Worm (Caenorhabditis elegans) whole organism, young adult: ENCODE data around the gene F31D5.2.
A peak's percentile ranks its signal among the peaks of the same experiment; 100 is the strongest.

Experiments used
- F10E7.11 ChIP-seq: sonication (generic microtip); optimal IDR thresholded peaks from 2 replicates; lab custom pipeline; 2017; ENCODE audit warnings: mild to moderate bottlenecking, missing genetic modification characterization, moderate library complexity, missing compliant biosample characterization
- F33H1.4 ChIP-seq: fragments of 200-800 bp; sonication (Bioruptor generic); IDR thresholded peaks from 2 replicates; pipeline ENCODE4 v1.3.6; 2022; ENCODE audit warnings: missing genetic modification reagents, missing genetic modification characterization, missing compliant biosample characterization
- F37B4.10 ChIP-seq: fragments of 200-800 bp; sonication (Bioruptor generic); IDR thresholded peaks from 2 replicates; pipeline ENCODE4 v1.3.6; 2022; ENCODE audit warnings: missing genetic modification characterization, missing compliant biosample characterization
- F49E8.2 ChIP-seq: sonication (generic microtip); optimal IDR thresholded peaks from 3 replicates; lab custom pipeline; 2017; ENCODE audit warnings: missing genetic modification characterization, mild to moderate bottlenecking, missing compliant biosample characterization, antibody characterized with exemption, moderate library complexity; ENCODE audit not compliant: insufficient read depth
- F55B11.4 ChIP-seq: sonication (generic microtip); optimal IDR thresholded peaks from 2 replicates; lab custom pipeline; 2016; ENCODE audit warnings: missing compliant biosample characterization, missing genetic modification characterization, borderline replicate concordance; ENCODE audit not compliant: insufficient read depth
- F57A8.1 ChIP-seq: fragments of 200-800 bp; sonication (Bioruptor generic); optimal IDR thresholded peaks from 2 replicates; lab custom pipeline; 2018; ENCODE audit warnings: mild to moderate bottlenecking, missing genetic modification characterization, moderate library complexity, missing compliant biosample characterization
- T26A5.8 ChIP-seq: sonication (generic microtip); optimal IDR thresholded peaks from 2 replicates; lab custom pipeline; 2016; ENCODE audit warnings: missing genetic modification characterization, missing compliant biosample characterization
- Y56A3A.18 ChIP-seq: fragments of 200-800 bp; sonication (Bioruptor generic); IDR thresholded peaks from 2 replicates; pipeline ENCODE4 v1.3.6; 2022; ENCODE audit warnings: missing genetic modification reagents, missing genetic modification characterization, missing compliant biosample characterization
- Y67H2A.10 ChIP-seq: fragments of 200-800 bp; sonication (Bioruptor generic); conservative IDR thresholded peaks from 2 replicates; pipeline ENCODE4 v1.3.6; 2022; ENCODE audit warnings: missing genetic modification reagents, missing genetic modification characterization, missing compliant biosample characterization
- ZK185.1 ChIP-seq: sonication (generic microtip); optimal IDR thresholded peaks from 2 replicates; lab custom pipeline; 2016; ENCODE audit warnings: mild to moderate bottlenecking, missing genetic modification characterization, missing compliant biosample characterization; ENCODE audit not compliant: poor library complexity, severe bottlenecking
- ama-1 ChIP-seq, 3 experiments: fragments of 150-350 bp in 1 of 3; sonication (generic microtip) in 2 of 3; optimal IDR thresholded peaks; 2 replicates each; lab custom pipeline; 2014 to 2018; ENCODE audit warnings: missing biosample characterization in 2 of 3, missing genetic modification characterization in 2 of 3, missing genetic modification reagents in 2 of 3
- bed-2 ChIP-seq: fragments of 200-800 bp; sonication (Bioruptor generic); IDR thresholded peaks from 2 replicates; pipeline ENCODE4 v1.3.6; 2022; ENCODE audit warnings: missing genetic modification reagents, missing genetic modification characterization, missing compliant biosample characterization
- ceh-100 ChIP-seq: fragments of 200-800 bp; sonication (Bioruptor generic); IDR thresholded peaks from 2 replicates; pipeline ENCODE4 v1.3.6; 2022; ENCODE audit warnings: missing genetic modification reagents, missing genetic modification characterization, missing compliant biosample characterization
- ceh-58 ChIP-seq: fragments of 200-800 bp; sonication (Bioruptor generic); IDR thresholded peaks from 2 replicates; pipeline ENCODE4 v1.3.6; 2022; ENCODE audit warnings: missing genetic modification characterization, missing compliant biosample characterization
- chd-7 ChIP-seq: sonication (generic microtip); optimal IDR thresholded peaks from 2 replicates; lab custom pipeline; 2016; ENCODE audit warnings: mild to moderate bottlenecking, missing genetic modification characterization, moderate library complexity, missing compliant biosample characterization
- dox-1 ChIP-seq: fragments of 200-800 bp; sonication (Bioruptor generic); IDR thresholded peaks from 2 replicates; pipeline ENCODE4 v1.3.6; 2022; ENCODE audit warnings: missing genetic modification reagents, missing genetic modification characterization, missing compliant biosample characterization
- efl-1 ChIP-seq: fragments of 150-350 bp; optimal IDR thresholded peaks from 2 replicates; lab custom pipeline; 2014; ENCODE audit warnings: missing biosample characterization, missing genetic modification reagents, missing genetic modification characterization
- lag-1 ChIP-seq: fragments of 200-800 bp; sonication (Bioruptor generic); IDR thresholded peaks from 2 replicates; pipeline ENCODE4 v1.3.6; 2022; ENCODE audit warnings: missing genetic modification reagents, missing genetic modification characterization, missing compliant biosample characterization
- lsl-1 ChIP-seq: fragments of 200-800 bp; sonication (Bioruptor generic); optimal IDR thresholded peaks from 2 replicates; lab custom pipeline; 2018; ENCODE audit warnings: mild to moderate bottlenecking, missing genetic modification characterization, moderate library complexity, missing compliant biosample characterization
- madf-6 ChIP-seq: fragments of 200-800 bp; sonication (Bioruptor generic); IDR thresholded peaks from 2 replicates; pipeline ENCODE4 v1.3.6; 2022; ENCODE audit warnings: missing genetic modification reagents, missing genetic modification characterization, missing compliant biosample characterization
- mcd-1 ChIP-seq: fragments of 200-800 bp; sonication (Bioruptor generic); IDR thresholded peaks from 2 replicates; pipeline ENCODE4 v1.3.6; 2022; ENCODE audit warnings: missing genetic modification reagents, missing genetic modification characterization, missing compliant biosample characterization
- nhr-27 ChIP-seq: fragments of 200-800 bp; sonication (Bioruptor generic); optimal IDR thresholded peaks from 2 replicates; lab custom pipeline; 2018; ENCODE audit warnings: mild to moderate bottlenecking, missing genetic modification characterization, moderate library complexity, missing compliant biosample characterization
- nhr-80 ChIP-seq: sonication (generic microtip); optimal IDR thresholded peaks from 2 replicates; lab custom pipeline; 2016; ENCODE audit warnings: missing genetic modification characterization, missing compliant biosample characterization
- pha-4 ChIP-seq: fragments of 150-350 bp; sonication (generic microtip); optimal IDR thresholded peaks from 2 replicates; lab custom pipeline; 2014; ENCODE audit warnings: missing biosample characterization, missing genetic modification reagents, missing genetic modification characterization
- rcor-1 ChIP-seq: fragments of 200-800 bp; sonication (Bioruptor generic); IDR thresholded peaks from 2 replicates; pipeline ENCODE4 v1.3.6; 2022; ENCODE audit warnings: missing genetic modification reagents, missing genetic modification characterization, missing compliant biosample characterization
- rec-8 ChIP-seq, 2 experiments: sonication (generic microtip); optimal IDR thresholded peaks; 2 replicates each; lab custom pipeline; 2016; ENCODE audit warnings: mild to moderate bottlenecking in 2 of 2, missing genetic modification characterization in 2 of 2, missing genetic modification reagents in 2 of 2, missing genotype in 2 of 2, missing biosample characterization in 1 of 2, missing compliant biosample characterization in 1 of 2, moderate library complexity in 1 of 2
- repo-1 ChIP-seq: sonication (generic microtip); optimal IDR thresholded peaks from 2 replicates; lab custom pipeline; 2017; ENCODE audit warnings: mild to moderate bottlenecking, missing genetic modification characterization, missing compliant biosample characterization
- sdz-38 ChIP-seq: sonication (generic microtip); optimal IDR thresholded peaks from 2 replicates; lab custom pipeline; 2016; ENCODE audit warnings: missing genotype, missing genetic modification characterization, missing compliant biosample characterization
- snpc-4 ChIP-seq, 5 experiments: fragments of 150-350 bp in 1 of 5; sonication (generic microtip) in 4 of 5; optimal IDR thresholded peaks; 2 replicates each; lab custom pipeline; 2014 to 2018; ENCODE audit warnings: missing genetic modification characterization in 5 of 5, missing biosample characterization in 3 of 5, antibody characterized with exemption in 2 of 5, mild to moderate bottlenecking in 2 of 5, missing compliant biosample characterization in 2 of 5, missing genotype in 2 of 5, moderate library complexity in 2 of 5, missing genetic modification reagents in 1 of 5
- unc-130 ChIP-seq: sonication (generic microtip); optimal IDR thresholded peaks from 2 replicates; lab custom pipeline; 2016; ENCODE audit warnings: missing genetic modification reagents, missing genetic modification characterization, missing compliant biosample characterization
- unc-62 ChIP-seq: fragments of 150-350 bp; optimal IDR thresholded peaks from 2 replicates; lab custom pipeline; 2014; ENCODE audit warnings: missing biosample characterization, missing genetic modification reagents, missing genetic modification characterization
- xnd-1 ChIP-seq: sonication (generic microtip); optimal IDR thresholded peaks from 2 replicates; lab custom pipeline; 2016; ENCODE audit warnings: missing genotype, missing genetic modification reagents, missing genetic modification characterization, missing compliant biosample characterization
- zfh-2 ChIP-seq: fragments of 200-800 bp; sonication (Bioruptor generic); conservative IDR thresholded peaks from 2 replicates; pipeline ENCODE4 v1.3.6; 2022; ENCODE audit warnings: missing genetic modification reagents, missing genetic modification characterization, missing compliant biosample characterization
- ztf-22 ChIP-seq: fragments of 200-800 bp; sonication (Bioruptor generic); optimal IDR thresholded peaks from 2 replicates; lab custom pipeline; 2018; ENCODE audit warnings: mild to moderate bottlenecking, missing genetic modification characterization, moderate library complexity, missing compliant biosample characterization
- ztf-25 ChIP-seq: fragments of 200-800 bp; sonication (Bioruptor generic); IDR thresholded peaks from 2 replicates; pipeline ENCODE4 v1.3.6; 2022; ENCODE audit warnings: missing genetic modification reagents, missing genetic modification characterization, missing compliant biosample characterization
- ztf-6 ChIP-seq: fragments of 200-800 bp; sonication (Bioruptor generic); IDR thresholded peaks from 2 replicates; pipeline ENCODE4 v1.3.6; 2022; ENCODE audit warnings: missing genetic modification reagents, missing genetic modification characterization, missing compliant biosample characterization

The F31D5.2 gene

DNA sequence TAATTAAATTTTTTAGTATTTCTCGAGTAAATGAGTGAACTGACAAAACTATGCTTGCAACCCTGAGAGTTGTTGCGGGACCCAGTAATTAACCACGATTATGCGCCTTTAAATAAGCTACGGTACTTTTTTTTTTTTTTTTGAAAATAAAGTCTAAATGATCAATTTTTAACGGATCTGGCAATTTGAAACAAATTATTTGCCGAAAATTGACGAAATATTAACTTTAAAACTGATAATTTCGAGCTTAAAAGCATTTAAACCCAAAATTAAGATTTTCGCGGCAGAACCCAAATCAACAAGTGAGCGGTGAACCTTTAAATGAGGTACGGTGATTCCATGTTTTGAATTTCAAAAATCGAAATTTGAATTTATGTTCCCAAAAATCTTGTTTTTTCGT, 7.1 kb downstream of the F31D5.2 start (continued):
- TF ChIP-seq F10E7.11, result no peak
- TF ChIP-seq snpc-4 (GFP tag; optimal IDR thresholded peaks at IDR 0.05; lab: Kevin White, UChicago), result no peak
- no peak for TF ChIP-seq snpc-4 (tag; optimal IDR thresholded peaks at IDR 0.05; lab: Kevin White, UChicago)
- TF ChIP-seq Y56A3A.18 (GFP tag; lab: Robert Waterston, UW), result no peak
- TF ChIP-seq F33H1.4 (GFP tag; lab: Robert Waterston, UW), result peak; percentile 92
- no peak for TF ChIP-seq Y67H2A.10 (GFP tag; lab: Robert Waterston, UW)
- no peak for TF ChIP-seq ZK185.1 (tag; lab: Kevin White, UChicago)
- no peak for TF ChIP-seq F55B11.4 (tag; lab: Kevin White, UChicago)
- peak; percentile 96 for TF ChIP-seq madf-6 (GFP tag; lab: Robert Waterston, UW)
- no peak for TF ChIP-seq rec-8 (tag; optimal IDR thresholded peaks at IDR 0.05; lab: Kevin White, UChicago)
- TF ChIP-seq repo-1 (tag; lab: Kevin White, UChicago), result no peak
- TF ChIP-seq ztf-25, result no peak
- no peak for TF ChIP-seq nhr-80 (tag; lab: Kevin White, UChicago)
- peak; percentile 41 for TF ChIP-seq efl-1 (GFP tag; lab: Kevin White, UChicago)
- peak; percentile 95 for TF ChIP-seq lsl-1
- no peak for TF ChIP-seq lag-1 (GFP tag; lab: Robert Waterston, UW)
- TF ChIP-seq xnd-1, result peak; percentile 96
- no peak for TF ChIP-seq chd-7
- TF ChIP-seq ceh-58, result no peak
- no peak for TF ChIP-seq F57A8.1 (GFP tag; lab: Kevin White, UChicago)
- TF ChIP-seq unc-62, result no peak
- TF ChIP-seq F49E8.2 (tag; lab: Kevin White, UChicago), result peak; percentile 25

DNA sequence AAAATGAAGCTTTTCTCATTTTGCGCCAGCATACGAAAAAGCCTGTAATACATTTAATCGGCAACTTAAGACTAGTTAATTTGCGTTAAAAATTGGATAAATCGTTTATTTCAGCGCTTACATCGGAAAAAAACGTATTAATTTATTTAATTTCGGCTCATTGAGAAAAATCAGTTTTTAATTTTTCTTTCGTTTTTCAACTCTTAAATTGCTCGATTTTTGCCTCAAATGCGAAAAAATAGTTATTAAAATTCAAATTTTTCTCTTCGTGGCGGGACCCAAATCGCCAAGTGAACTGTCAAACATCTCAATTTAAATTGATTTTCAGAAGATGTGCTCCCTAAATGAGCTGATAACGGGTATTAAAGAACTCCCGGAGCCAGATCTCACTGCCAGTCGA, 7.6 kb downstream of the F31D5.2 start, which contains the start of gene C16A11.5:
Gene C16A11.5 (plus strand): TSS at position 323 of the 400 bp plus-strand sequence.
- TF ChIP-seq Y56A3A.18 (GFP tag; lab: Robert Waterston, UW) (no peak), ztf-22 (no peak), bed-2 (GFP tag; lab: Robert Waterston, UW) (no peak), unc-130 (GFP tag; lab: Kevin White, UChicago) (no peak), pha-4 (tag; lab: Kevin White, UChicago) (no peak), nhr-27 (tag; lab: Kevin White, UChicago) (no peak), zfh-2 (GFP tag; lab: Robert Waterston, UW) (no peak), F37B4.10 (GFP tag; lab: Robert Waterston, UW) (no peak), dox-1 (no peak), xnd-1 (no peak), sdz-38 (tag; lab: Kevin White, UChicago) (no peak), mcd-1 (GFP tag; lab: Robert Waterston, UW) (no peak), T26A5.8 (no peak), efl-1 (GFP tag; lab: Kevin White, UChicago) (no peak), rcor-1 (GFP tag; lab: Robert Waterston, UW) (no peak), ceh-100 (GFP tag; lab: Robert Waterston, UW) (no peak), ama-1 (optimal IDR thresholded peaks at IDR 0.05; lab: Kevin White, UChicago) (no peak), ama-1 (GFP tag; optimal IDR thresholded peaks at IDR 0.05; lab: Kevin White, UChicago) (no peak), ztf-6 (GFP tag; lab: Robert Waterston, UW) (no peak)
